Worm (Caenorhabditis elegans) whole organism, L4 larva: ENCODE results near the gene cutl-19.
A peak's percentile ranks its signal among the peaks of the same experiment; 100 is the strongest.

Experiments used
- D1046.2 ChIP-seq: fragments of 200-800 bp; sonication (Bioruptor generic); IDR thresholded peaks from 2 replicates; pipeline ENCODE4 v1.3.6; 2022; ENCODE audit warnings: missing genetic modification characterization, missing compliant biosample characterization
- F37D6.2 ChIP-seq: sonication (generic microtip); optimal IDR thresholded peaks from 2 replicates; lab custom pipeline; 2016; ENCODE audit warnings: mild to moderate bottlenecking, missing genetic modification characterization, missing compliant biosample characterization
- F44E2.7 ChIP-seq: fragments of 200-800 bp; sonication (Bioruptor generic); IDR thresholded peaks from 2 replicates; pipeline ENCODE4 v2.1.2; 2022; ENCODE audit warnings: missing genetic modification characterization, missing compliant biosample characterization
- R02D3.7 ChIP-seq: fragments of 150-350 bp; sonication (generic microtip); optimal IDR thresholded peaks from 3 replicates; lab custom pipeline; 2014; ENCODE audit warnings: missing biosample characterization, missing genetic modification characterization
- T20F7.1 ChIP-seq: fragments of 200-800 bp; sonication (Bioruptor generic); optimal IDR thresholded peaks from 2 replicates; lab custom pipeline; 2018; ENCODE audit warnings: mild to moderate bottlenecking, missing genetic modification characterization, missing compliant biosample characterization
- Y5F2A.4 ChIP-seq: fragments of 200-800 bp; sonication (Bioruptor generic); optimal IDR thresholded peaks from 2 replicates; lab custom pipeline; 2018; ENCODE audit warnings: mild to moderate bottlenecking, missing genetic modification characterization, missing compliant biosample characterization
- aha-1 ChIP-seq: fragments of 150-350 bp; peaks from one replicate; lab custom pipeline; 2014; ENCODE audit warnings: missing biosample characterization, missing genetic modification characterization
- aly-2 ChIP-seq: sonication (generic microtip); optimal IDR thresholded peaks from 2 replicates; lab custom pipeline; 2018; ENCODE audit warnings: missing biosample characterization, missing genetic modification characterization
- attf-4 ChIP-seq: sonication (generic microtip); optimal IDR thresholded peaks from 3 replicates; lab custom pipeline; 2017; ENCODE audit warnings: missing biosample characterization, missing genetic modification characterization
- ces-1 ChIP-seq: fragments of 150-350 bp; sonication (generic microtip); optimal IDR thresholded peaks from 4 replicates; lab custom pipeline; 2014; ENCODE audit warnings: missing biosample characterization, missing genetic modification reagents, missing genetic modification characterization
- ctbp-1 ChIP-seq: fragments of 200-800 bp; sonication (Bioruptor generic); IDR thresholded peaks from 2 replicates; pipeline ENCODE4 v1.3.6; 2022; ENCODE audit warnings: missing genetic modification reagents, missing genetic modification characterization, missing compliant biosample characterization
- daf-19 ChIP-seq: fragments of 200-800 bp; sonication (Bioruptor generic); conservative IDR thresholded peaks from 2 replicates; pipeline ENCODE4 v1.3.6; 2022; ENCODE audit warnings: missing genetic modification characterization, missing compliant biosample characterization
- dmd-6 ChIP-seq: fragments of 200-800 bp; sonication (Bioruptor generic); IDR thresholded peaks from 2 replicates; pipeline ENCODE4 v1.3.6; 2022; ENCODE audit warnings: missing genetic modification reagents, missing genetic modification characterization, missing compliant biosample characterization
- dmd-8 ChIP-seq: fragments of 200-800 bp; sonication (Bioruptor generic); IDR thresholded peaks from 2 replicates; pipeline ENCODE4 v1.3.6; 2022; ENCODE audit warnings: missing genetic modification characterization, missing compliant biosample characterization
- egl-43 ChIP-seq: fragments of 200-800 bp; sonication (Bioruptor generic); IDR thresholded peaks from 2 replicates; pipeline ENCODE4 v1.3.6; 2022; ENCODE audit warnings: missing genetic modification reagents, missing genetic modification characterization, missing compliant biosample characterization
- fkh-10 ChIP-seq: fragments of 150-350 bp; optimal IDR thresholded peaks from 2 replicates; lab custom pipeline; 2014; ENCODE audit warnings: missing biosample characterization, missing genetic modification reagents, missing genetic modification characterization
- fos-1 ChIP-seq: fragments of 150-350 bp; optimal IDR thresholded peaks from 2 replicates; lab custom pipeline; 2014; ENCODE audit warnings: missing biosample characterization, missing genetic modification characterization
- gei-8 ChIP-seq: fragments of 200-800 bp; sonication (Bioruptor generic); optimal IDR thresholded peaks from 2 replicates; lab custom pipeline; 2018; ENCODE audit warnings: mild to moderate bottlenecking, missing genetic modification characterization, missing compliant biosample characterization
- hif-1 ChIP-seq, 2 experiments: sonication (generic microtip); optimal IDR thresholded peaks; 2 replicates each; lab custom pipeline; 2016 to 2017; ENCODE audit warnings: missing compliant biosample characterization in 2 of 2, missing genetic modification characterization in 2 of 2, missing genetic modification reagents in 2 of 2, missing genotype in 2 of 2, mild to moderate bottlenecking in 1 of 2
- hmg-1.1 ChIP-seq: fragments of 200-800 bp; sonication (Bioruptor generic); IDR thresholded peaks from 2 replicates; pipeline ENCODE4 v1.3.6; 2022; ENCODE audit warnings: missing genetic modification reagents, missing genetic modification characterization, missing compliant biosample characterization
- jun-1 ChIP-seq: fragments of 150-350 bp; optimal IDR thresholded peaks from 2 replicates; lab custom pipeline; 2014; ENCODE audit warnings: missing biosample characterization, missing genetic modification reagents, missing genetic modification characterization
- lin-13 ChIP-seq: fragments of 150-350 bp; optimal IDR thresholded peaks from 2 replicates; lab custom pipeline; 2014; ENCODE audit warnings: missing biosample characterization, missing genetic modification reagents, missing genetic modification characterization
- lin-15B ChIP-seq: fragments of 150-350 bp; sonication (generic microtip); optimal IDR thresholded peaks from 3 replicates; lab custom pipeline; 2014; ENCODE audit warnings: missing biosample characterization, missing genetic modification characterization
- lin-39 ChIP-seq: fragments of 150-350 bp; optimal IDR thresholded peaks from 2 replicates; lab custom pipeline; 2014; ENCODE audit warnings: missing biosample characterization, missing genetic modification reagents, missing genetic modification characterization
- lir-3 ChIP-seq: sonication (generic microtip); optimal IDR thresholded peaks from 2 replicates; lab custom pipeline; 2016; ENCODE audit warnings: mild to moderate bottlenecking, missing genetic modification characterization, missing compliant biosample characterization
- lsy-2 ChIP-seq, 2 experiments: fragments of 150-350 bp in 1 of 2; sonication (generic microtip) in 1 of 2; optimal IDR thresholded peaks; 2 replicates each; lab custom pipeline; 2014 to 2017; ENCODE audit warnings: missing biosample characterization in 2 of 2, missing genetic modification characterization in 2 of 2
- madf-9 ChIP-seq: fragments of 200-800 bp; sonication (Bioruptor generic); conservative IDR thresholded peaks from 2 replicates; pipeline ENCODE4 v1.3.6; 2022; ENCODE audit warnings: missing genetic modification reagents, missing genetic modification characterization, missing compliant biosample characterization
- mdl-1 ChIP-seq, 2 experiments: fragments of 150-350 bp in 1 of 2; sonication (generic microtip) in 1 of 2; optimal IDR thresholded peaks; 2 replicates each; lab custom pipeline; 2014 to 2017; ENCODE audit warnings: missing biosample characterization in 2 of 2, missing genetic modification characterization in 2 of 2
- mdt-29 ChIP-seq: fragments of 200-800 bp; sonication (Bioruptor generic); IDR thresholded peaks from 2 replicates; pipeline ENCODE4 v1.3.6; 2022; ENCODE audit warnings: missing genetic modification reagents, missing genetic modification characterization, missing compliant biosample characterization
- mep-1 ChIP-seq: fragments of 150-350 bp; sonication (generic microtip); optimal IDR thresholded peaks from 3 replicates; lab custom pipeline; 2014; ENCODE audit warnings: missing biosample characterization, missing genetic modification characterization
- mes-2 ChIP-seq: sonication (generic microtip); optimal IDR thresholded peaks from 2 replicates; lab custom pipeline; 2016; ENCODE audit warnings: missing genotype, mild to moderate bottlenecking, missing genetic modification characterization, missing compliant biosample characterization; ENCODE audit not compliant: poor library complexity, severe bottlenecking
- mxl-2 ChIP-seq: fragments of 200-800 bp; sonication (Bioruptor generic); conservative IDR thresholded peaks from 2 replicates; pipeline ENCODE4 v1.3.6; 2022; ENCODE audit warnings: missing genetic modification reagents, missing genetic modification characterization, missing compliant biosample characterization
- mxl-3 ChIP-seq: fragments of 200-800 bp; sonication (Bioruptor generic); optimal IDR thresholded peaks from 2 replicates; lab custom pipeline; 2018; ENCODE audit warnings: mild to moderate bottlenecking, missing genetic modification characterization, missing compliant biosample characterization
- nhr-10 ChIP-seq: fragments of 150-350 bp; optimal IDR thresholded peaks from 2 replicates; lab custom pipeline; 2014; ENCODE audit warnings: missing biosample characterization, missing genetic modification characterization
- nhr-102 ChIP-seq: sonication (generic microtip); optimal IDR thresholded peaks from 2 replicates; lab custom pipeline; 2016; ENCODE audit warnings: mild to moderate bottlenecking, missing genetic modification characterization, moderate library complexity, missing compliant biosample characterization
- nhr-11 ChIP-seq: fragments of 150-350 bp; optimal IDR thresholded peaks from 2 replicates; lab custom pipeline; 2014; ENCODE audit warnings: missing biosample characterization, missing genetic modification characterization
- nhr-6 ChIP-seq: fragments of 150-350 bp; optimal IDR thresholded peaks from 2 replicates; lab custom pipeline; 2014; ENCODE audit warnings: missing biosample characterization, missing genetic modification characterization
- nhr-76 ChIP-seq: fragments of 150-350 bp; optimal IDR thresholded peaks from 2 replicates; lab custom pipeline; 2014; ENCODE audit warnings: missing biosample characterization, missing genetic modification characterization
- nhr-77 ChIP-seq: fragments of 150-350 bp; optimal IDR thresholded peaks from 2 replicates; lab custom pipeline; 2014; ENCODE audit warnings: missing biosample characterization, missing genetic modification characterization
- pqm-1 ChIP-seq: sonication (generic microtip); optimal IDR thresholded peaks from 2 replicates; lab custom pipeline; 2017; ENCODE audit warnings: missing biosample characterization, missing genetic modification characterization
- sdz-12 ChIP-seq: fragments of 200-800 bp; sonication (Bioruptor generic); optimal IDR thresholded peaks from 2 replicates; lab custom pipeline; 2018; ENCODE audit warnings: mild to moderate bottlenecking, missing genetic modification characterization, missing compliant biosample characterization
- snpc-4 ChIP-seq: fragments of 150-350 bp; optimal IDR thresholded peaks from 2 replicates; lab custom pipeline; 2014; ENCODE audit warnings: missing biosample characterization, missing genetic modification characterization
- spr-1 ChIP-seq: sonication (generic microtip); optimal IDR thresholded peaks from 2 replicates; lab custom pipeline; 2016; ENCODE audit warnings: mild to moderate bottlenecking, missing genetic modification characterization, missing compliant biosample characterization
- spr-3 ChIP-seq: fragments of 200-800 bp; sonication (Bioruptor generic); optimal IDR thresholded peaks from 2 replicates; lab custom pipeline; 2018; ENCODE audit warnings: mild to moderate bottlenecking, missing genetic modification characterization, missing compliant biosample characterization
- tra-1 ChIP-seq: fragments of 200-800 bp; sonication (Bioruptor generic); IDR thresholded peaks from 2 replicates; pipeline ENCODE4 v1.3.6; 2022; ENCODE audit warnings: missing genetic modification reagents, missing genetic modification characterization, missing compliant biosample characterization
- unc-130 ChIP-seq: sonication (generic microtip); optimal IDR thresholded peaks from 2 replicates; lab custom pipeline; 2016; ENCODE audit warnings: missing genetic modification reagents, missing genetic modification characterization, missing compliant biosample characterization
- unc-62 ChIP-seq, 3 experiments: fragments of 150-350 bp in 1 of 3; sonication (generic microtip); optimal IDR thresholded peaks in 2 of 3; peaks in 1 of 3; 1 replicate in 1 of 3; 2 replicates in 2 of 3; lab custom pipeline; 2014 to 2017; ENCODE audit warnings: missing biosample characterization in 3 of 3, missing genetic modification characterization in 3 of 3, missing genetic modification reagents in 3 of 3, missing genotype in 1 of 3
- zfp-2 ChIP-seq: sonication (generic microtip); optimal IDR thresholded peaks from 2 replicates; lab custom pipeline; 2016; ENCODE audit warnings: mild to moderate bottlenecking, missing genetic modification characterization, missing compliant biosample characterization
- zfp-3 ChIP-seq: fragments of 200-800 bp; sonication (Bioruptor generic); conservative IDR thresholded peaks from 2 replicates; pipeline ENCODE4 v1.3.6; 2022; ENCODE audit warnings: missing genetic modification reagents, missing genetic modification characterization, missing compliant biosample characterization
- zip-11 ChIP-seq: fragments of 200-800 bp; sonication (Bioruptor generic); IDR thresholded peaks from 2 replicates; pipeline ENCODE4 v1.3.6; 2022; ENCODE audit warnings: missing genetic modification characterization, missing compliant biosample characterization
- ztf-7 ChIP-seq: fragments of 150-350 bp; optimal IDR thresholded peaks from 2 replicates; lab custom pipeline; 2014; ENCODE audit warnings: missing biosample characterization, missing genetic modification characterization

cutl-19 gene

ce11 chrIII:5227831-5228467 is 10.5 kb upstream of the cutl-19 start, which contains the start of the genes C34E10.12, C34E10.10 and atp-2 (continued):
- peak in 1 of 2 experiments; percentile 83 for TF ChIP-seq unc-62 (GFP tag; optimal IDR thresholded peaks at IDR 0.05 in 1 of 2; lab: Kevin White, UChicago)
- TF ChIP-seq unc-62 (tag; optimal IDR thresholded peaks at IDR 0.05; lab: Kevin White, UChicago), result no peak
- no peak for TF ChIP-seq daf-19 (GFP tag; lab: Robert Waterston, UW)
- no peak for TF ChIP-seq R02D3.7
- TF ChIP-seq hmg-1.1 (GFP tag; lab: Robert Waterston, UW), result peak; percentile 69
- no peak for TF ChIP-seq tra-1 (GFP tag; lab: Robert Waterston, UW)
- no peak for TF ChIP-seq dmd-8 (GFP tag; lab: Robert Waterston, UW)
- no peak for TF ChIP-seq Y5F2A.4 (GFP tag; lab: Kevin White, UChicago)
- no peak for TF ChIP-seq spr-3 (GFP tag; lab: Kevin White, UChicago)
- peak in 1 of 2 experiments; percentile 93 for TF ChIP-seq lsy-2 (tag; optimal IDR thresholded peaks at IDR 0.05; lab: Kevin White, UChicago)
- TF ChIP-seq mep-1 (tag; lab: Kevin White, UChicago), result peak; percentile 95
- TF ChIP-seq nhr-77, result peak; percentile 77
- no peak for TF ChIP-seq lir-3 (tag; lab: Kevin White, UChicago)
- no peak for TF ChIP-seq mxl-2 (GFP tag; lab: Robert Waterston, UW)
- peak; percentile 96 for TF ChIP-seq aha-1
- TF ChIP-seq aly-2 (tag; lab: Kevin White, UChicago), result no peak
- TF ChIP-seq nhr-10 (tag; lab: Kevin White, UChicago), result no peak
- TF ChIP-seq zip-11 (GFP tag; lab: Robert Waterston, UW), result no peak
- no peak for TF ChIP-seq F44E2.7 (GFP tag; lab: Robert Waterston, UW)
- peak; percentile 93 for TF ChIP-seq mes-2 (tag; lab: Kevin White, UChicago)
- no peak for TF ChIP-seq jun-1 (tag; lab: Kevin White, UChicago)
- TF ChIP-seq F37D6.2 (tag; lab: Kevin White, UChicago), result peak; percentile 52
- peak; percentile 23 for TF ChIP-seq ces-1
- TF ChIP-seq fkh-10, result peak; percentile 66
- peak in 1 of 2 experiments; percentile 28 for TF ChIP-seq mdl-1 (tag; optimal IDR thresholded peaks at IDR 0.05; lab: Kevin White, UChicago)
- TF ChIP-seq dmd-6, result peak; percentile 44; the same call in 1 of the 2 replicates
- TF ChIP-seq sdz-12, result no peak
- peak; percentile 52 for TF ChIP-seq spr-1
- TF ChIP-seq lin-15B (tag; lab: Kevin White, UChicago), result no peak
- no peak for TF ChIP-seq zfp-2 (tag; lab: Kevin White, UChicago)
- TF ChIP-seq pqm-1 (tag; lab: Kevin White, UChicago), result peak; percentile 55
- TF ChIP-seq ctbp-1 (GFP tag; lab: Robert Waterston, UW), result no peak
- no peak for TF ChIP-seq gei-8 (GFP tag; lab: Kevin White, UChicago)
- peak; percentile 77 for TF ChIP-seq unc-130
- no peak for TF ChIP-seq nhr-76 (tag; lab: Kevin White, UChicago)
- TF ChIP-seq madf-9 (GFP tag; lab: Robert Waterston, UW), result no peak
- peak; percentile 76 for TF ChIP-seq T20F7.1 (GFP tag; lab: Kevin White, UChicago)
- peak; percentile 76 for TF ChIP-seq lin-13 (GFP tag; lab: Kevin White, UChicago)
- peak; percentile 27 for TF ChIP-seq mxl-3
- no peak for TF ChIP-seq D1046.2 (GFP tag; lab: Robert Waterston, UW)
- peak; percentile 91 for TF ChIP-seq nhr-11 (tag; lab: Kevin White, UChicago)
- no peak for TF ChIP-seq ztf-7 (tag; lab: Kevin White, UChicago)
- 0 out of 2 replicates have a peak, but pooled peaks have one; percentile 37 for TF ChIP-seq zfp-3 (GFP tag; lab: Robert Waterston, UW)
- TF ChIP-seq snpc-4 (tag; lab: Kevin White, UChicago), result no peak
- TF ChIP-seq fos-1 (tag; lab: Kevin White, UChicago), result no peak
- peak in 1 of 2 experiments; percentile 77 for TF ChIP-seq hif-1 (tag; optimal IDR thresholded peaks at IDR 0.05; lab: Kevin White, UChicago)
- peak; percentile 79 for TF ChIP-seq nhr-6 (tag; lab: Kevin White, UChicago)
- no peak for TF ChIP-seq egl-43 (GFP tag; lab: Robert Waterston, UW)
- no peak for TF ChIP-seq mdt-29 (GFP tag; lab: Robert Waterston, UW)
- no peak for TF ChIP-seq attf-4 (tag; lab: Kevin White, UChicago)
- TF ChIP-seq lin-39 (tag; lab: Kevin White, UChicago), result no peak
- TF ChIP-seq nhr-102 (tag; lab: Kevin White, UChicago), result peak; percentile 51
